Fruit fly (Drosophila melanogaster): ENCODE data around the gene rod.

rod gene

DNA sequence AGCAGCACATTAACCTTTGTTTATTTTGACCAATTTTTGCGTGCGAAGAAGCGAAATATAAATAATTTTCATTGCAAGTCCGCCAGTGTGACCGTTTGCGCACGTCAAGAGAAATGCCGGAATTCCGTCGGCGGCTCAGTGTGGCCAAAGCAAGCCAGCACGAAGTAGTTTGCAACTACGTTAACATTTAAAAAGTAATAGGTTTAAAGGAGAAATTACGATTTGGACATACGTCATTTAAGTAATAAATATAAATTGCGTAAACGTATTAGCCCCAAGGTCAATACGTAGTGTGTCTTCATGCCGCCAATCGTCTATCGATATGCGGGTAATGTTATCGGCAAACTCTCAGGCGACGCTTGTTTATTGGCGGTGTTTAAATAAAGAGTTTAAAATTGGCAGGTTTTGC, at the start of gene rod, which contains the start of gene pygo:
Gene rod (plus strand): TSS at position 366 of the 409 bp plus-strand sequence.
Gene pygo (minus strand): TSS at position 114 of the 409 bp plus-strand sequence.
- TF ChIP-seq CG11762 (GFP tag; optimal IDR thresholded peaks at IDR 0.05; ENCODE audit: insufficient read depth) (no peak), CG8119 (GFP tag; IDR thresholded peaks at IDR 0.05) (no peak), fkh (GFP tag; optimal IDR thresholded peaks at IDR 0.05) (peak; percentile 7), Eip78C (GFP tag) (peak; percentile 78), CG1621 (tag; optimal IDR thresholded peaks at IDR 0.05) (peak; percentile 40), fd85E (GFP tag; optimal IDR thresholded peaks at IDR 0.05) (no peak), CG6808 (GFP tag; optimal IDR thresholded peaks at IDR 0.05) (no peak), acj6 (GFP tag; optimal IDR thresholded peaks at IDR 0.05) (no peak), esn (GFP tag; optimal IDR thresholded peaks at IDR 0.05) (peak; percentile 20), achi (GFP tag; optimal IDR thresholded peaks at IDR 0.05) (no peak), Sox102F (GFP tag; optimal IDR thresholded peaks at IDR 0.05) (no peak), CG10669 (GFP tag; optimal IDR thresholded peaks at IDR 0.05) (no peak), Eip75B (GFP tag; optimal IDR thresholded peaks at IDR 0.05) (no peak), Hr4 (GFP tag; optimal IDR thresholded peaks at IDR 0.05) (no peak)

dm6 chr3R:31541915-31542314, 38.8 kb upstream of the rod start:
- TF ChIP-seq Met (GFP tag; optimal IDR thresholded peaks at IDR 0.05) = no peak
- no peak for TF ChIP-seq OdsH (GFP tag; optimal IDR thresholded peaks at IDR 0.05)
- TF ChIP-seq Ets21C (GFP tag; optimal IDR thresholded peaks at IDR 0.05) = no peak
- TF ChIP-seq Hr38 (GFP tag; optimal IDR thresholded peaks at IDR 0.05) = no peak
- no peak for TF ChIP-seq vri (GFP tag; optimal IDR thresholded peaks at IDR 0.05)

- TF ChIP-seq fkh (GFP tag; optimal IDR thresholded peaks at IDR 0.05) (no peak), Ets21C (GFP tag; optimal IDR thresholded peaks at IDR 0.05) (no peak), Smox (GFP tag; optimal IDR thresholded peaks at IDR 0.05) (no peak), Eip75B (GFP tag; optimal IDR thresholded peaks at IDR 0.05) (no peak), acj6 (GFP tag; optimal IDR thresholded peaks at IDR 0.05) (no peak), Sox15 (GFP tag; optimal IDR thresholded peaks at IDR 0.05) (no peak), CG6276 (GFP tag; optimal IDR thresholded peaks at IDR 0.05) (no peak), CG8319 (GFP tag; optimal IDR thresholded peaks at IDR 0.05) (no peak), dsx (GFP tag; optimal IDR thresholded peaks at IDR 0.05; ENCODE audit: poor library complexity, severe bottlenecking) (no peak), pdm3 (GFP tag; optimal IDR thresholded peaks at IDR 0.05) (no peak), CG7368 (GFP tag; optimal IDR thresholded peaks at IDR 0.05) (no peak), CG11762 (GFP tag; optimal IDR thresholded peaks at IDR 0.05; ENCODE audit: insufficient read depth) (no peak), Eip78C (GFP tag) (no peak), Ets96B (tag; optimal IDR thresholded peaks at IDR 0.05) (no peak), ss (GFP tag; optimal IDR thresholded peaks at IDR 0.05) (no peak), CG10669 (GFP tag; optimal IDR thresholded peaks at IDR 0.05) (no peak), eg (GFP tag; IDR thresholded peaks at IDR 0.05) (no peak), fd85E (GFP tag; optimal IDR thresholded peaks at IDR 0.05) (no peak), CG31627 (GFP tag; optimal IDR thresholded peaks at IDR 0.05) (no peak), CG11902 (GFP tag; optimal IDR thresholded peaks at IDR 0.05) (no peak)
These were observed 38.0 kb upstream of the rod start, which contains the start of gene nyo for dm6 chr3R:31542721-31543120. TSS of gene nyo (plus strand) at chr3R:31543032.

DNA sequence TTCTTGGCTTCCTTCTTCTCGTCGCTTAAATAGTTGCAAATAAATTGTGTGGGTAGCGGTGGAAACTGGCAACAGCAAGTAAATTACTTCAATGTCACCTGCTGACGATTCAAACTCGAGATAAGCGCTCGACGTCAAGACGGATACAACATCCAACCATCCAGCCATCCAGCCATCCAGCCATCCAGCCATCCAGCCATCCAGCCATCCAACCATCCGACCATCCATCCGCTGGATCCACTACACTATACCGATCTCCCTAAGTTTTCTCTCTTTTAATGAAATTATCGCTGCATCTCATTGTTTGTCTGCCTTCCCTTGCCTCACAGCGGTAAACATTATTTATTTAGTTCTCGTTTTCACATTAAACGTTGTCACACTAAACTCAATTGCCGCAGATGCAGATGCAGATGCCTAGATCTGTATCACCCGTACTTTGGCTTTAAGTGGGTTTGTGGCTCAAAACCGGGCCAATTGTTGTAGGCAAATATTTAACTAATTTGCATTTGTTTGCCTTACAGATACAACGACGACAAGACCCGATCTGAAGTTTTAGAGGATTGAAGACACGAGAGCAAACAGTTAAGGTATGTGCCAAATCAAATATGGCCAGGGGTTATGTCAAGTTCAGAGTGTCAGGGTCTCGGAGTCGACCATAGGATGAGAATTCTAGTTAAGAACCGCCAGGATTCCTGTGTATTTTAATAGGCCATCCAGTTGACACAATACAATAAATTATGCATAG, 31.8 kb upstream of the rod start:
- TF ChIP-seq Hr4 (GFP tag; optimal IDR thresholded peaks at IDR 0.05) (no peak), fkh (GFP tag; optimal IDR thresholded peaks at IDR 0.05) (peak; percentile 64), achi (GFP tag; optimal IDR thresholded peaks at IDR 0.05) (no peak), Smox (GFP tag; optimal IDR thresholded peaks at IDR 0.05) (no peak), dsx (GFP tag; optimal IDR thresholded peaks at IDR 0.05; ENCODE audit: poor library complexity, severe bottlenecking) (peak; percentile 44)

dm6 chr3R:31550910-31551309, 29.8 kb upstream of the rod start:
- TF ChIP-seq CG7368 (GFP tag; optimal IDR thresholded peaks at IDR 0.05) = no peak
- TF ChIP-seq Blimp-1 (GFP tag; optimal IDR thresholded peaks at IDR 0.05) = no peak
- TF ChIP-seq fkh (GFP tag; optimal IDR thresholded peaks at IDR 0.05) = peak; percentile 93
- TF ChIP-seq Sox14 (GFP tag; optimal IDR thresholded peaks at IDR 0.05) = no peak
